Worm (Caenorhabditis elegans): ENCODE data around the gene psa-3.
A peak's percentile ranks its signal among the peaks of the same experiment; 100 is the strongest.

ce11 chrX:15373415-15374048 is 34.2 kb upstream of the psa-3 start:
- TF ChIP-seq crh-2 (tag; optimal IDR thresholded peaks at IDR 0.05) (peak; percentile 33), lin-13 (GFP tag; optimal IDR thresholded peaks at IDR 0.05) (peak; percentile 34), aly-2 (tag; optimal IDR thresholded peaks at IDR 0.05) (no peak), nhr-77 (tag; optimal IDR thresholded peaks at IDR 0.05) (no peak)
